Worm (Caenorhabditis elegans) whole organism, L3 larva: ENCODE data around the gene srab-25.

Experiments used
- R02D3.7 ChIP-seq: fragments of 150-350 bp; optimal IDR thresholded peaks from 2 replicates; lab custom pipeline; 2014; ENCODE audit warnings: missing biosample characterization, missing genetic modification characterization
- ama-1 ChIP-seq: fragments of 150-350 bp; optimal IDR thresholded peaks from 2 replicates; lab custom pipeline; 2018
- ceh-16 ChIP-seq: sonication (generic microtip); optimal IDR thresholded peaks from 2 replicates; lab custom pipeline; 2017; ENCODE audit warnings: missing biosample characterization, missing genetic modification characterization
- ceh-28 ChIP-seq: fragments of 150-350 bp; optimal IDR thresholded peaks from 2 replicates; lab custom pipeline; 2014; ENCODE audit warnings: missing biosample characterization, missing genetic modification reagents, missing genetic modification characterization
- ceh-82 ChIP-seq: fragments of 150-350 bp; optimal IDR thresholded peaks from 2 replicates; lab custom pipeline; 2014; ENCODE audit warnings: missing biosample characterization, missing genetic modification characterization
- ceh-9 ChIP-seq: sonication (generic microtip); optimal IDR thresholded peaks from 2 replicates; lab custom pipeline; 2018; ENCODE audit warnings: missing biosample characterization, missing genetic modification characterization
- egl-5 ChIP-seq: fragments of 150-350 bp; optimal IDR thresholded peaks from 2 replicates; lab custom pipeline; 2017; ENCODE audit warnings: missing biosample characterization, missing genetic modification reagents, missing genetic modification characterization, inconsistent platforms
- elt-2 ChIP-seq: sonication (generic microtip); optimal IDR thresholded peaks from 2 replicates; lab custom pipeline; 2016; ENCODE audit warnings: missing genetic modification reagents, mild to moderate bottlenecking, missing genetic modification characterization, missing compliant biosample characterization
- elt-3 ChIP-seq, 3 experiments: fragments of 150-350 bp in 1 of 3; sonication (generic microtip) in 2 of 3; optimal IDR thresholded peaks; 2 replicates in 2 of 3; 4 replicates in 1 of 3; lab custom pipeline; 2014 to 2017; ENCODE audit warnings: missing biosample characterization in 3 of 3, missing genetic modification characterization in 3 of 3
- fkh-10 ChIP-seq: sonication (generic microtip); optimal IDR thresholded peaks from 2 replicates; lab custom pipeline; 2017; ENCODE audit warnings: missing biosample characterization, missing genetic modification reagents, missing genetic modification characterization
- fkh-2 ChIP-seq: fragments of 150-350 bp; optimal IDR thresholded peaks from 2 replicates; lab custom pipeline; 2014; ENCODE audit warnings: missing biosample characterization, missing genetic modification reagents, missing genetic modification characterization
- fos-1 ChIP-seq: fragments of 150-350 bp; optimal IDR thresholded peaks from 2 replicates; lab custom pipeline; 2014; ENCODE audit warnings: missing biosample characterization, missing genetic modification characterization
- hmg-11 ChIP-seq: sonication (generic microtip); optimal IDR thresholded peaks from 2 replicates; lab custom pipeline; 2016; ENCODE audit warnings: missing genetic modification characterization, missing compliant biosample characterization
- jun-1 ChIP-seq: fragments of 150-350 bp; optimal IDR thresholded peaks from 2 replicates; lab custom pipeline; 2014; ENCODE audit warnings: missing biosample characterization, missing genetic modification reagents, missing genetic modification characterization
- lin-15B ChIP-seq: fragments of 150-350 bp; optimal IDR thresholded peaks from 2 replicates; lab custom pipeline; 2014; ENCODE audit warnings: missing biosample characterization, missing genetic modification characterization
- lin-39 ChIP-seq: fragments of 150-350 bp; optimal IDR thresholded peaks from 2 replicates; lab custom pipeline; 2018; ENCODE audit warnings: missing biosample characterization, missing genetic modification reagents, missing genetic modification characterization
- lsy-12 ChIP-seq: sonication (generic microtip); optimal IDR thresholded peaks from 2 replicates; lab custom pipeline; 2016; ENCODE audit warnings: mild to moderate bottlenecking, missing genetic modification characterization, missing compliant biosample characterization
- mdl-1 ChIP-seq: fragments of 150-350 bp; optimal IDR thresholded peaks from 2 replicates; lab custom pipeline; 2014; ENCODE audit warnings: missing biosample characterization, missing genetic modification characterization
- nfya-1 ChIP-seq: sonication (generic microtip); optimal IDR thresholded peaks from 2 replicates; lab custom pipeline; 2017; ENCODE audit warnings: missing genetic modification characterization, mild to moderate bottlenecking, missing compliant biosample characterization, antibody characterized with exemption, moderate library complexity; ENCODE audit not compliant: insufficient read depth
- nhr-11 ChIP-seq: fragments of 150-350 bp; optimal IDR thresholded peaks from 2 replicates; lab custom pipeline; 2014; ENCODE audit warnings: missing biosample characterization, missing genetic modification characterization
- nhr-12 ChIP-seq: fragments of 150-350 bp; optimal IDR thresholded peaks from 2 replicates; lab custom pipeline; 2014; ENCODE audit warnings: missing biosample characterization, missing genetic modification characterization
- nhr-23 ChIP-seq: fragments of 150-350 bp; optimal IDR thresholded peaks from 2 replicates; lab custom pipeline; 2014; ENCODE audit warnings: missing biosample characterization, missing genetic modification reagents, missing genetic modification characterization
- nhr-25 ChIP-seq: sonication (generic microtip); optimal IDR thresholded peaks from 2 replicates; lab custom pipeline; 2017; ENCODE audit warnings: missing biosample characterization, missing genetic modification characterization
- nhr-43 ChIP-seq: sonication (generic microtip); optimal IDR thresholded peaks from 2 replicates; lab custom pipeline; 2016; ENCODE audit warnings: mild to moderate bottlenecking, missing genetic modification characterization, missing compliant biosample characterization; ENCODE audit not compliant: poor library complexity, severe bottlenecking
- nhr-67 ChIP-seq: fragments of 150-350 bp; optimal IDR thresholded peaks from 2 replicates; lab custom pipeline; 2014; ENCODE audit warnings: missing biosample characterization, missing genetic modification characterization
- nhr-77 ChIP-seq: fragments of 150-350 bp; optimal IDR thresholded peaks from 2 replicates; lab custom pipeline; 2014; ENCODE audit warnings: missing biosample characterization, missing genetic modification characterization
- pha-4 ChIP-seq: fragments of 150-350 bp; optimal IDR thresholded peaks from 2 replicates; lab custom pipeline; 2014; ENCODE audit warnings: missing biosample characterization, missing genetic modification reagents, missing genetic modification characterization
- pqm-1 ChIP-seq: fragments of 150-350 bp; optimal IDR thresholded peaks from 2 replicates; lab custom pipeline; 2017; ENCODE audit warnings: missing biosample characterization, missing genetic modification characterization, inconsistent platforms
- skn-1 ChIP-seq: fragments of 150-350 bp; optimal IDR thresholded peaks from 2 replicates; lab custom pipeline; 2014; ENCODE audit warnings: missing biosample characterization, missing genetic modification characterization
- snpc-4 ChIP-seq: fragments of 150-350 bp; optimal IDR thresholded peaks from 2 replicates; lab custom pipeline; 2014; ENCODE audit warnings: missing biosample characterization, missing genetic modification characterization
- unc-62 ChIP-seq: fragments of 150-350 bp; sonication (generic microtip); optimal IDR thresholded peaks from 4 replicates; lab custom pipeline; 2014; ENCODE audit warnings: missing biosample characterization, missing genetic modification reagents, missing genetic modification characterization
- zag-1 ChIP-seq: fragments of 150-350 bp; optimal IDR thresholded peaks from 2 replicates; lab custom pipeline; 2014; ENCODE audit warnings: missing biosample characterization, missing genetic modification characterization
- ztf-4 ChIP-seq: fragments of 150-350 bp; optimal IDR thresholded peaks from 2 replicates; lab custom pipeline; 2014; ENCODE audit warnings: missing biosample characterization, missing genetic modification characterization

srab-25 gene

ce11 chrV:1749053-1749452 lies 8.1 kb upstream of the srab-25 start, which contains the start of gene ZK697.8:
Gene ZK697.8 (minus strand): TSS chrV:1749153.
- TF ChIP-seq elt-3 (tag; optimal IDR thresholded peaks at IDR 0.05; lab: Kevin White, UChicago) (no peak), ama-1 (lab: Kevin White, UChicago) (no peak), ztf-4 (tag; lab: Kevin White, UChicago) (no peak)
- TF ChIP-seq, all 47 proteins: peak for 0

- TF ChIP-seq pqm-1 (tag; lab: Kevin White, UChicago): peak; percentile 95
- no peak for TF ChIP-seq skn-1 (tag; lab: Kevin White, UChicago)
- no peak for TF ChIP-seq fkh-2
- TF ChIP-seq elt-2 (tag; lab: Kevin White, UChicago): peak; percentile 93
- peak; percentile 72 for TF ChIP-seq nhr-25 (tag; lab: Kevin White, UChicago)
- TF ChIP-seq ztf-4 (tag; lab: Kevin White, UChicago): no peak
- peak; percentile 70 for TF ChIP-seq egl-5 (tag; lab: Kevin White, UChicago)
- no peak for TF ChIP-seq jun-1 (tag; lab: Kevin White, UChicago)
- no peak for TF ChIP-seq fkh-10 (GFP tag; lab: Kevin White, UChicago)
- peak; percentile 20 for TF ChIP-seq lin-39 (tag; lab: Kevin White, UChicago)
- no peak for TF ChIP-seq snpc-4
- TF ChIP-seq ceh-9 (tag; lab: Kevin White, UChicago): no peak
- peak; percentile 35 for TF ChIP-seq nhr-43 (tag; lab: Kevin White, UChicago)
- TF ChIP-seq lin-15B (tag; lab: Kevin White, UChicago): peak; percentile 27
- TF ChIP-seq R02D3.7 (tag; lab: Kevin White, UChicago): peak; percentile 23
- TF ChIP-seq hmg-11 (tag; lab: Kevin White, UChicago): peak; percentile 47
- peak; percentile 81 for TF ChIP-seq ceh-28
- TF ChIP-seq nfya-1 (tag; lab: Kevin White, UChicago): peak; percentile 79
- TF ChIP-seq pha-4 (tag; lab: Kevin White, UChicago): peak; percentile 87
Observed at ce11 chrV:1743205-1743870, 2.4 kb upstream of the srab-25 start, which contains the start of gene nhr-256. Gene nhr-256 (plus strand): TSS chrV:1743771.

ce11 chrV:1734569-1734968 lies 6.4 kb downstream of the srab-25 start, which contains the start of gene str-160:
Gene str-160 (plus strand): TSS chrV:1734869.
- TF ChIP-seq zag-1 (tag; lab: Kevin White, UChicago) (no peak), nhr-25 (tag; lab: Kevin White, UChicago) (no peak), nhr-23 (tag; lab: Kevin White, UChicago) (no peak), nhr-67 (tag; lab: Kevin White, UChicago) (no peak), lsy-12 (tag; lab: Kevin White, UChicago) (no peak), fkh-2 (no peak), ceh-28 (no peak), jun-1 (tag; lab: Kevin White, UChicago) (no peak), hmg-11 (tag; lab: Kevin White, UChicago) (no peak), unc-62 (GFP tag; lab: Kevin White, UChicago) (no peak), mdl-1 (tag; lab: Kevin White, UChicago) (no peak), nhr-12 (tag; lab: Kevin White, UChicago) (no peak), fos-1 (tag; lab: Kevin White, UChicago) (no peak), ceh-16 (tag; lab: Kevin White, UChicago) (no peak), nfya-1 (tag; lab: Kevin White, UChicago) (no peak), fkh-10 (GFP tag; lab: Kevin White, UChicago) (no peak)

ce11 chrV:1731918-1732317 lies 9.1 kb downstream of the srab-25 start, which contains the start of gene gst-21:
Gene gst-21 (minus strand): TSS chrV:1732018.
- no peak for TF ChIP-seq ceh-82
- no peak for TF ChIP-seq skn-1 (tag; lab: Kevin White, UChicago)
- TF ChIP-seq ceh-28: no peak
- TF ChIP-seq unc-62 (GFP tag; lab: Kevin White, UChicago): no peak
- TF ChIP-seq nhr-11 (tag; lab: Kevin White, UChicago): no peak
- no peak for TF ChIP-seq fos-1 (tag; lab: Kevin White, UChicago)
- TF ChIP-seq nhr-77 (tag; lab: Kevin White, UChicago): no peak
- TF ChIP-seq ztf-4 (tag; lab: Kevin White, UChicago): no peak
